Fruit fly (Drosophila melanogaster) whole organism, embryonic: Measurements from ENCODE around the gene Mocs1.

Source experiments
- CG10543 ChIP-seq: fragments of 200-800 bp; sonication (Bioruptor generic); optimal IDR thresholded peaks from 3 replicates; lab custom pipeline; 2017; ENCODE audit warnings: missing biosample characterization, mild to moderate bottlenecking, missing genetic modification characterization, moderate library complexity
- CG10979 ChIP-seq: fragments of 200-800 bp; sonication (Bioruptor generic); optimal IDR thresholded peaks from 2 replicates; lab custom pipeline; 2018; ENCODE audit warnings: missing biosample characterization, mild to moderate bottlenecking, missing genetic modification characterization, moderate library complexity
- CG11247 ChIP-seq: fragments of 200-800 bp; sonication (Bioruptor generic); IDR thresholded peaks from 2 replicates; pipeline ENCODE4 v1.3.6; 2022; ENCODE audit warnings: missing biosample characterization, missing genetic modification characterization
- CG14441 ChIP-seq: fragments of 200-800 bp; sonication (Bioruptor generic); IDR thresholded peaks from 2 replicates; pipeline ENCODE4 v1.3.6; 2022; ENCODE audit warnings: missing biosample characterization, missing genetic modification characterization
- CG2199 ChIP-seq: fragments of 200-800 bp; sonication (Bioruptor generic); IDR thresholded peaks from 3 replicates; pipeline ENCODE4 v1.3.6; 2022; ENCODE audit warnings: missing biosample characterization, missing genetic modification characterization
- CG30020 ChIP-seq: fragments of 200-800 bp; optimal IDR thresholded peaks from 2 replicates; lab custom pipeline; 2019; ENCODE audit warnings: missing biosample characterization, mild to moderate bottlenecking, missing genetic modification characterization, moderate library complexity
- CG30431 ChIP-seq: fragments of 200-800 bp; sonication (Bioruptor generic); optimal IDR thresholded peaks from 2 replicates; lab custom pipeline; 2017; ENCODE audit warnings: missing biosample characterization, missing genetic modification characterization
- CG31441 ChIP-seq: fragments of 200-800 bp; sonication (Bioruptor generic); IDR thresholded peaks from 2 replicates; pipeline ENCODE4 v1.3.6; 2022; ENCODE audit warnings: missing biosample characterization, missing genetic modification characterization
- CG4360 ChIP-seq: fragments of 200-800 bp; sonication (Bioruptor generic); IDR thresholded peaks from 2 replicates; pipeline ENCODE4 v1.3.6; 2022; ENCODE audit warnings: missing biosample characterization, missing genetic modification characterization
- CG4424 ChIP-seq: fragments of 200-800 bp; sonication (Bioruptor generic); optimal IDR thresholded peaks from 3 replicates; lab custom pipeline; 2016; ENCODE audit warnings: missing biosample characterization, missing genetic modification characterization
- CG6854 ChIP-seq: fragments of 200-800 bp; sonication (Bioruptor generic); optimal IDR thresholded peaks from 3 replicates; lab custom pipeline; 2017; ENCODE audit warnings: missing biosample characterization, mild to moderate bottlenecking, missing genetic modification characterization
- CG8359 ChIP-seq: fragments of 200-800 bp; sonication (Bioruptor generic); optimal IDR thresholded peaks from 2 replicates; lab custom pipeline; 2017; ENCODE audit warnings: missing biosample characterization, mild to moderate bottlenecking, missing genetic modification characterization, borderline replicate concordance
- CG9437 ChIP-seq: fragments of 200-800 bp; sonication (Bioruptor generic); optimal IDR thresholded peaks from 2 replicates; lab custom pipeline; 2018; ENCODE audit warnings: missing biosample characterization, mild to moderate bottlenecking, missing genetic modification characterization
- CG9817 ChIP-seq: fragments of 200-800 bp; sonication (Bioruptor generic); optimal IDR thresholded peaks from 2 replicates; lab custom pipeline; 2018; ENCODE audit warnings: missing biosample characterization, mild to moderate bottlenecking, missing genetic modification characterization, moderate library complexity
- CkIIα-i1 ChIP-seq: fragments of 200-800 bp; sonication (Bioruptor generic); IDR thresholded peaks from 2 replicates; pipeline ENCODE4 v1.3.6; 2022; ENCODE audit warnings: missing biosample characterization, missing genetic modification characterization
- CoRest ChIP-seq: fragments of 200-800 bp; sonication (Bioruptor generic); optimal IDR thresholded peaks from 3 replicates; lab custom pipeline; 2018; ENCODE audit warnings: missing biosample characterization, mild to moderate bottlenecking, missing genetic modification characterization, moderate library complexity
- Doc2 ChIP-seq: fragments of 200-800 bp; sonication (Bioruptor generic); IDR thresholded peaks from 2 replicates; pipeline ENCODE4 v1.3.6; 2022; ENCODE audit warnings: missing biosample characterization, missing genetic modification characterization
- HLH4C ChIP-seq: fragments of 200-800 bp; sonication (Bioruptor generic); IDR thresholded peaks from 3 replicates; pipeline ENCODE4 v1.3.6; 2022; ENCODE audit warnings: missing biosample characterization, missing genetic modification characterization; ENCODE audit not compliant: partially characterized antibody
- Jarid2 ChIP-seq: fragments of 200-800 bp; sonication (Bioruptor generic); optimal IDR thresholded peaks from 3 replicates; lab custom pipeline; 2017; ENCODE audit warnings: mild to moderate bottlenecking, missing biosample characterization, missing genetic modification reagents, missing genetic modification characterization
- Lhr ChIP-seq: fragments of 200-800 bp; sonication (Bioruptor generic); optimal IDR thresholded peaks from 3 replicates; lab custom pipeline; 2017; ENCODE audit warnings: mild to moderate bottlenecking, missing biosample characterization, missing genetic modification reagents, missing genetic modification characterization
- Meics ChIP-seq: fragments of 200-800 bp; sonication (Bioruptor generic); optimal IDR thresholded peaks from 2 replicates; lab custom pipeline; 2017; ENCODE audit warnings: missing biosample characterization, mild to moderate bottlenecking, missing genetic modification characterization
- Mes4 ChIP-seq: fragments of 200-800 bp; sonication (Bioruptor generic); optimal IDR thresholded peaks from 2 replicates; lab custom pipeline; 2016; ENCODE audit warnings: missing biosample characterization, missing genetic modification characterization
- Myb ChIP-seq: fragments of 200-800 bp; sonication (Bioruptor generic); optimal IDR thresholded peaks from 2 replicates; lab custom pipeline; 2016; ENCODE audit warnings: missing biosample characterization, missing genetic modification characterization
- Oaz ChIP-seq: fragments of 200-800 bp; sonication (Bioruptor generic); IDR thresholded peaks from 2 replicates; pipeline ENCODE4 v1.3.6; 2022; ENCODE audit warnings: missing biosample characterization, missing genetic modification characterization
- Poxn ChIP-seq: fragments of 200-800 bp; sonication (Bioruptor generic); IDR thresholded peaks from 2 replicates; pipeline ENCODE4 v1.3.6; 2022; ENCODE audit warnings: missing biosample characterization, missing genetic modification characterization
- Ssrp ChIP-seq: fragments of 200-800 bp; sonication (Bioruptor generic); optimal IDR thresholded peaks from 2 replicates; lab custom pipeline; 2018; ENCODE audit warnings: missing biosample characterization, mild to moderate bottlenecking, missing genetic modification characterization, moderate library complexity
- abd-A ChIP-seq: fragments of 200-800 bp; sonication (Bioruptor generic); optimal IDR thresholded peaks from 3 replicates; lab custom pipeline; 2019; ENCODE audit warnings: missing biosample characterization, mild to moderate bottlenecking, missing genetic modification characterization, moderate library complexity
- ara ChIP-seq: fragments of 200-800 bp; sonication (Bioruptor generic); IDR thresholded peaks from 2 replicates; pipeline ENCODE4 v1.3.6; 2022; ENCODE audit warnings: missing biosample characterization, missing genetic modification characterization
- bab2 ChIP-seq: fragments of 200-800 bp; sonication (Bioruptor generic); optimal IDR thresholded peaks from 2 replicates; lab custom pipeline; 2016; ENCODE audit warnings: missing biosample characterization, missing genetic modification characterization
- btn ChIP-seq: fragments of 200-800 bp; sonication (Bioruptor generic); optimal IDR thresholded peaks from 2 replicates; lab custom pipeline; 2016; ENCODE audit warnings: missing biosample characterization, missing genetic modification characterization
- crol ChIP-seq: fragments of 200-800 bp; sonication (Bioruptor generic); IDR thresholded peaks from 2 replicates; pipeline ENCODE4 v1.3.6; 2022; ENCODE audit warnings: missing biosample characterization, missing genetic modification characterization
- grn ChIP-seq: fragments of 200-800 bp; sonication (Bioruptor generic); optimal IDR thresholded peaks from 3 replicates; lab custom pipeline; 2017; ENCODE audit warnings: missing biosample characterization, missing genetic modification characterization
- gsb ChIP-seq: fragments of 200-800 bp; sonication (Bioruptor generic); IDR thresholded peaks from 2 replicates; pipeline ENCODE4 v1.3.6; 2022; ENCODE audit warnings: missing biosample characterization, missing genetic modification characterization
- her ChIP-seq: fragments of 200-800 bp; sonication (Bioruptor generic); optimal IDR thresholded peaks from 2 replicates; lab custom pipeline; 2016; ENCODE audit warnings: missing biosample characterization, missing genetic modification characterization
- kah ChIP-seq: fragments of 200-800 bp; sonication (Bioruptor generic); optimal IDR thresholded peaks from 2 replicates; lab custom pipeline; 2018; ENCODE audit warnings: missing biosample characterization, mild to moderate bottlenecking, missing genetic modification characterization
- lmd ChIP-seq: fragments of 200-800 bp; sonication (Bioruptor generic); IDR thresholded peaks from 2 replicates; pipeline ENCODE4 v1.3.6; 2022; ENCODE audit warnings: missing biosample characterization, missing genetic modification characterization
- lov ChIP-seq, 2 experiments: fragments of 200-800 bp in 1 of 2; fragments of >200 bp in 1 of 2; sonication (Bioruptor generic) in 1 of 2; IDR thresholded peaks in 1 of 2; optimal IDR thresholded peaks in 1 of 2; 2 replicates in 1 of 2; 3 replicates in 1 of 2; pipeline versions ENCODE4 v1.3.6 to Lab custom; 2017 to 2022; ENCODE audit warnings: missing biosample characterization in 1 of 2, missing genetic modification characterization in 1 of 2
- luna ChIP-seq: fragments of 200-800 bp; sonication (Bioruptor generic); optimal IDR thresholded peaks from 2 replicates; lab custom pipeline; 2016; ENCODE audit warnings: missing biosample characterization, missing genetic modification characterization
- nom ChIP-seq: fragments of 200-800 bp; sonication (Bioruptor generic); optimal IDR thresholded peaks from 2 replicates; lab custom pipeline; 2017; ENCODE audit warnings: missing biosample characterization, missing genetic modification characterization, mild to moderate bottlenecking, moderate library complexity, missing genetic modification reagents
- odd ChIP-seq: fragments of 200-800 bp; sonication (Bioruptor generic); optimal IDR thresholded peaks from 2 replicates; lab custom pipeline; 2017; ENCODE audit warnings: missing biosample characterization, mild to moderate bottlenecking, missing genetic modification characterization
- pan ChIP-seq, 4 experiments: fragments of >200 bp in 3 of 4; fragments of 200-800 bp in 1 of 4; sonication (Bioruptor generic) in 1 of 4; optimal IDR thresholded peaks in 3 of 4; IDR thresholded peaks in 1 of 4; 2 replicates each; pipeline versions ENCODE4 v1.3.6 to Lab custom; 2017 to 2022; ENCODE audit warnings: missing biosample characterization in 2 of 4, missing genetic modification characterization in 2 of 4, mixed read lengths in 1 of 4
- rib ChIP-seq: fragments of 200-800 bp; sonication (Bioruptor generic); IDR thresholded peaks from 2 replicates; pipeline ENCODE4 v1.3.6; 2022; ENCODE audit warnings: missing biosample characterization, missing genetic modification characterization
- schlank ChIP-seq: fragments of 200-800 bp; sonication (Bioruptor generic); optimal IDR thresholded peaks from 2 replicates; lab custom pipeline; 2018; ENCODE audit warnings: missing biosample characterization, mild to moderate bottlenecking, missing genetic modification characterization
- scrt ChIP-seq: fragments of 200-800 bp; sonication (Bioruptor generic); optimal IDR thresholded peaks from 2 replicates; lab custom pipeline; 2018; ENCODE audit warnings: missing biosample characterization, mild to moderate bottlenecking, missing genetic modification characterization, moderate library complexity
- sens-2 ChIP-seq: fragments of 200-800 bp; sonication (Bioruptor generic); IDR thresholded peaks from 2 replicates; pipeline ENCODE4 v1.3.6; 2022; ENCODE audit warnings: missing biosample characterization, missing genetic modification characterization
- so ChIP-seq: fragments of 200-800 bp; sonication (Bioruptor generic); IDR thresholded peaks from 3 replicates; pipeline ENCODE4 v1.3.6; 2022; ENCODE audit warnings: missing biosample characterization, missing genetic modification characterization
- tna ChIP-seq: fragments of 200-800 bp; sonication (Bioruptor generic); IDR thresholded peaks from 2 replicates; pipeline ENCODE4 v1.3.6; 2022; ENCODE audit warnings: missing biosample characterization, missing genetic modification characterization; ENCODE audit not compliant: partially characterized antibody
- z ChIP-seq: fragments of 200-800 bp; sonication (Bioruptor generic); IDR thresholded peaks from 3 replicates; pipeline ENCODE4 v1.3.6; 2022; ENCODE audit warnings: missing biosample characterization, missing genetic modification characterization

Gene Mocs1

dm6 chr3L:11097982-11098663 is 27.8 kb downstream of the Mocs1 start, which contains the start of the genes Irbp18 and APP-BP1 (continued):
- peak; percentile 79 for TF ChIP-seq CG30020 (tag; lab: Kevin White, UChicago)
- TF ChIP-seq z (GFP tag; lab: Robert Waterston, UW): 0 out of 3 replicates have a peak, but pooled peaks have one; percentile 27
- peak; percentile 93 for TF ChIP-seq CG10543 (GFP tag; lab: Kevin White, UChicago)
- peak; percentile 84 for TF ChIP-seq CG9817 (tag; lab: Kevin White, UChicago)
- no peak for TF ChIP-seq lov (optimal IDR thresholded peaks at IDR 0.05; lab: Kevin White, UChicago)
- TF ChIP-seq lov (GFP tag; IDR thresholded peaks at IDR 0.05; lab: Robert Waterston, UW): peak; percentile 49; the same call in 1 of the 3 replicates
- TF ChIP-seq Ssrp: peak; percentile 90
- TF ChIP-seq scrt (GFP tag; lab: Kevin White, UChicago): peak; percentile 91
- no peak for TF ChIP-seq HLH4C
- peak; percentile 92 for TF ChIP-seq CG9437 (GFP tag; lab: Kevin White, UChicago)
- peak; percentile 91 for TF ChIP-seq btn
- 0 out of 2 replicates have a peak, but pooled peaks have one; percentile 31 for TF ChIP-seq CkIIα-i1 (GFP tag; lab: Robert Waterston, UW)
- TF ChIP-seq Jarid2 (GFP tag; lab: Kevin White, UChicago): peak; percentile 76
- peak; percentile 94 for TF ChIP-seq CG30431 (GFP tag; lab: Kevin White, UChicago)
- TF ChIP-seq abd-A (tag; lab: Kevin White, UChicago): no peak
- peak; percentile 88 for TF ChIP-seq CG11247 (GFP tag; lab: Robert Waterston, UW)
- no peak for TF ChIP-seq tna
- TF ChIP-seq Mes4 (GFP tag; lab: Kevin White, UChicago): peak; percentile 90
- peak; percentile 87 for TF ChIP-seq CG6854 (GFP tag; lab: Kevin White, UChicago)
- peak; percentile 74 for TF ChIP-seq CG8359 (GFP tag; lab: Kevin White, UChicago)
- peak; percentile 94 for TF ChIP-seq Meics (GFP tag; lab: Kevin White, UChicago)
- peak; percentile 83 for TF ChIP-seq Myb (GFP tag; lab: Kevin White, UChicago)
- TF ChIP-seq odd (GFP tag; lab: Kevin White, UChicago): peak; percentile 85
- peak; percentile 36; the same call in 1 of the 2 replicates for TF ChIP-seq Doc2 (GFP tag; lab: Robert Waterston, UW)
- peak; percentile 70 for TF ChIP-seq Oaz (GFP tag; lab: Robert Waterston, UW)
- peak; percentile 86 for TF ChIP-seq lmd (GFP tag; lab: Robert Waterston, UW)
- no peak for TF ChIP-seq pan (optimal IDR thresholded peaks at IDR 0.05; lab: Kevin White, UChicago)
- peak in 1 of 2 experiments; percentile 92 for TF ChIP-seq pan (GFP tag; optimal IDR thresholded peaks at IDR 0.05 in 1 of 2, IDR thresholded peaks at IDR 0.05 in 1 of 2)
- peak; percentile 84 for TF ChIP-seq Lhr (GFP tag; lab: Kevin White, UChicago)
- TF ChIP-seq bab2 (GFP tag; lab: Kevin White, UChicago): peak; percentile 93
- TF ChIP-seq CoRest (tag; lab: Kevin White, UChicago): peak; percentile 95
- peak; percentile 43; the same call in 1 of the 2 replicates for TF ChIP-seq crol (GFP tag; lab: Robert Waterston, UW)
- TF ChIP-seq rib: peak; percentile 87
- TF ChIP-seq her (GFP tag; lab: Kevin White, UChicago): peak; percentile 88
- 0 out of 2 replicates have a peak, but pooled peaks have one; percentile 30 for TF ChIP-seq CG4360 (GFP tag; lab: Robert Waterston, UW)
- peak; percentile 91 for TF ChIP-seq luna
- peak; percentile 96 for TF ChIP-seq CG4424 (GFP tag; lab: Kevin White, UChicago)
- peak; percentile 50 for TF ChIP-seq Poxn (GFP tag; lab: Robert Waterston, UW)
- peak; percentile 95 for TF ChIP-seq CG31441 (GFP tag; lab: Robert Waterston, UW)
- peak; percentile 66 for TF ChIP-seq grn (GFP tag; lab: Kevin White, UChicago)
- peak; percentile 84 for TF ChIP-seq ara
- peak; percentile 68 for TF ChIP-seq kah (GFP tag; lab: Kevin White, UChicago)
- TF ChIP-seq so (GFP tag; lab: Robert Waterston, UW): peak; percentile 91
- peak; percentile 87 for TF ChIP-seq CG14441 (GFP tag; lab: Robert Waterston, UW)
- 0 out of 3 replicates have a peak, but pooled peaks have one; percentile 43 for TF ChIP-seq CG2199
- peak; percentile 76 for TF ChIP-seq nom (GFP tag; lab: Kevin White, UChicago)
- TF ChIP-seq gsb (GFP tag; lab: Robert Waterston, UW): peak; percentile 72
- peak; percentile 72 for TF ChIP-seq sens-2
- peak; percentile 90 for TF ChIP-seq CG10979 (tag; lab: Kevin White, UChicago)
- peak; percentile 90 for TF ChIP-seq schlank (tag; lab: Kevin White, UChicago)
